Fruit fly (Drosophila melanogaster) whole organism, embryonic: ENCODE data around the gene APC4.

ENCODE experiments used
- C15 ChIP-seq: fragments of 200-800 bp; sonication (Bioruptor generic); IDR thresholded peaks from 3 replicates; pipeline ENCODE4 v1.3.6; 2022; ENCODE audit warnings: missing biosample characterization, missing genetic modification characterization
- CG10209 ChIP-seq: fragments of 200-800 bp; sonication (Bioruptor generic); optimal IDR thresholded peaks from 3 replicates; lab custom pipeline; 2017; ENCODE audit warnings: missing biosample characterization, mild to moderate bottlenecking, missing genetic modification characterization, missing genetic modification reagents
- CG11093 ChIP-seq: fragments of 200-800 bp; sonication (Bioruptor generic); IDR thresholded peaks from 3 replicates; pipeline ENCODE4 v1.3.6; 2022; ENCODE audit warnings: missing biosample characterization, missing genetic modification characterization
- CG12659 ChIP-seq: fragments of 200-800 bp; sonication (Bioruptor generic); optimal IDR thresholded peaks from 3 replicates; lab custom pipeline; 2017; ENCODE audit warnings: mild to moderate bottlenecking, missing biosample characterization, missing genetic modification reagents, missing genetic modification characterization
- CG13296 ChIP-seq: fragments of 200-800 bp; sonication (Bioruptor generic); optimal IDR thresholded peaks from 3 replicates; lab custom pipeline; 2018; ENCODE audit warnings: missing biosample characterization, mild to moderate bottlenecking, missing genetic modification characterization
- CG15479 ChIP-seq: fragments of 200-800 bp; sonication (Bioruptor generic); optimal IDR thresholded peaks from 3 replicates; lab custom pipeline; 2019; ENCODE audit warnings: missing biosample characterization, mild to moderate bottlenecking, missing genetic modification characterization, moderate library complexity
- CG1603 ChIP-seq: fragments of 200-800 bp; sonication (Bioruptor generic); optimal IDR thresholded peaks from 2 replicates; lab custom pipeline; 2019; ENCODE audit warnings: missing biosample characterization, mild to moderate bottlenecking, missing genetic modification characterization, moderate library complexity
- CG17802 ChIP-seq: fragments of 200-800 bp; sonication (Bioruptor generic); optimal IDR thresholded peaks from 2 replicates; lab custom pipeline; 2018; ENCODE audit warnings: missing biosample characterization, mild to moderate bottlenecking, missing genetic modification characterization, moderate library complexity
- CG2116 ChIP-seq: fragments of 200-800 bp; sonication (Bioruptor generic); optimal IDR thresholded peaks from 3 replicates; lab custom pipeline; 2018; ENCODE audit warnings: missing biosample characterization, mild to moderate bottlenecking, missing genetic modification characterization
- CG3065 ChIP-seq: fragments of 200-800 bp; sonication (Bioruptor generic); optimal IDR thresholded peaks from 2 replicates; lab custom pipeline; 2016; ENCODE audit warnings: missing biosample characterization, missing genetic modification characterization
- CG34376 ChIP-seq: fragments of 200-800 bp; sonication (Bioruptor generic); optimal IDR thresholded peaks from 2 replicates; lab custom pipeline; 2018; ENCODE audit warnings: missing biosample characterization, mild to moderate bottlenecking, missing genetic modification characterization
- CG4328 ChIP-seq: fragments of 200-800 bp; sonication (Bioruptor generic); optimal IDR thresholded peaks from 3 replicates; lab custom pipeline; 2017; ENCODE audit warnings: missing biosample characterization, missing genetic modification reagents, missing genetic modification characterization
- CG4360 ChIP-seq: fragments of 200-800 bp; sonication (Bioruptor generic); IDR thresholded peaks from 2 replicates; pipeline ENCODE4 v1.3.6; 2022; ENCODE audit warnings: missing biosample characterization, missing genetic modification characterization
- CG4424 ChIP-seq: fragments of 200-800 bp; sonication (Bioruptor generic); optimal IDR thresholded peaks from 3 replicates; lab custom pipeline; 2016; ENCODE audit warnings: missing biosample characterization, missing genetic modification characterization
- CG6683 ChIP-seq: fragments of 200-800 bp; sonication (Bioruptor generic); optimal IDR thresholded peaks from 2 replicates; lab custom pipeline; 2017; ENCODE audit warnings: missing biosample characterization, mild to moderate bottlenecking, missing genetic modification characterization, missing genetic modification reagents
- CG7745 ChIP-seq: fragments of 200-800 bp; sonication (Bioruptor generic); optimal IDR thresholded peaks from 2 replicates; lab custom pipeline; 2018; ENCODE audit warnings: missing biosample characterization, mild to moderate bottlenecking, missing genetic modification characterization, moderate library complexity
- Fer1 ChIP-seq: fragments of 200-800 bp; sonication (Bioruptor generic); optimal IDR thresholded peaks from 2 replicates; lab custom pipeline; 2017; ENCODE audit warnings: missing biosample characterization, mild to moderate bottlenecking, missing genetic modification characterization
- Fer3 ChIP-seq: fragments of 200-800 bp; sonication (Bioruptor generic); optimal IDR thresholded peaks from 2 replicates; lab custom pipeline; 2018; ENCODE audit warnings: missing biosample characterization, mild to moderate bottlenecking, missing genetic modification characterization, moderate library complexity
- HLH54F ChIP-seq: fragments of 200-800 bp; sonication (Bioruptor generic); optimal IDR thresholded peaks from 3 replicates; lab custom pipeline; 2016; ENCODE audit warnings: missing biosample characterization, missing genetic modification characterization
- HmgZ ChIP-seq: fragments of 200-800 bp; sonication (Bioruptor generic); optimal IDR thresholded peaks from 2 replicates; lab custom pipeline; 2018; ENCODE audit warnings: missing biosample characterization, mild to moderate bottlenecking, missing genetic modification characterization
- Med ChIP-seq: fragments of 200-800 bp; sonication (Bioruptor generic); peaks from one replicate; lab custom pipeline; 2016; ENCODE audit warnings: missing biosample characterization, missing genetic modification characterization, mild to moderate bottlenecking, inconsistent platforms, moderate library complexity
- Myb ChIP-seq: fragments of 200-800 bp; sonication (Bioruptor generic); optimal IDR thresholded peaks from 2 replicates; lab custom pipeline; 2016; ENCODE audit warnings: missing biosample characterization, missing genetic modification characterization
- NC2β ChIP-seq: fragments of 200-800 bp; sonication (Bioruptor generic); optimal IDR thresholded peaks from 2 replicates; lab custom pipeline; 2016; ENCODE audit warnings: missing biosample characterization, missing genetic modification characterization
- NFAT ChIP-seq: fragments of 200-800 bp; sonication (Bioruptor generic); IDR thresholded peaks from 2 replicates; pipeline ENCODE4 v1.3.6; 2022; ENCODE audit warnings: missing biosample characterization, missing genetic modification characterization
- Neu2 ChIP-seq: fragments of 200-800 bp; sonication (Bioruptor generic); optimal IDR thresholded peaks from 3 replicates; lab custom pipeline; 2016; ENCODE audit warnings: missing biosample characterization, missing genetic modification characterization, borderline replicate concordance
- Nf-YA ChIP-seq: fragments of 200-800 bp; sonication (Bioruptor generic); IDR thresholded peaks from 2 replicates; pipeline ENCODE4 v1.3.6; 2022; ENCODE audit warnings: missing biosample characterization, missing genetic modification characterization
- Nf-YB ChIP-seq: fragments of 200-800 bp; sonication (Bioruptor generic); optimal IDR thresholded peaks from 3 replicates; lab custom pipeline; 2019; ENCODE audit warnings: missing biosample characterization, mild to moderate bottlenecking, missing genetic modification characterization, moderate library complexity
- Sox102F ChIP-seq: fragments of 200-800 bp; sonication (Bioruptor generic); optimal IDR thresholded peaks from 2 replicates; lab custom pipeline; 2018; ENCODE audit warnings: missing biosample characterization, mild to moderate bottlenecking, missing genetic modification characterization, moderate library complexity
- Taf1 ChIP-seq: fragments of 200-800 bp; sonication (Bioruptor generic); IDR thresholded peaks from 2 replicates; pipeline ENCODE4 v1.3.6; 2022; ENCODE audit warnings: missing biosample characterization, missing genetic modification characterization
- bab2 ChIP-seq: fragments of 200-800 bp; sonication (Bioruptor generic); optimal IDR thresholded peaks from 2 replicates; lab custom pipeline; 2016; ENCODE audit warnings: missing biosample characterization, missing genetic modification characterization
- cg ChIP-seq: fragments of 200-800 bp; sonication (Bioruptor generic); optimal IDR thresholded peaks from 3 replicates; lab custom pipeline; 2019; ENCODE audit warnings: missing biosample characterization, mild to moderate bottlenecking, missing genetic modification characterization, moderate library complexity
- crc ChIP-seq: fragments of 200-800 bp; sonication (Bioruptor generic); optimal IDR thresholded peaks from 2 replicates; lab custom pipeline; 2016; ENCODE audit warnings: missing biosample characterization, missing genetic modification characterization
- cwo ChIP-seq: fragments of 200-800 bp; sonication (Bioruptor generic); optimal IDR thresholded peaks from 3 replicates; lab custom pipeline; 2017; ENCODE audit warnings: missing biosample characterization, missing genetic modification characterization, mild to moderate bottlenecking, moderate library complexity, missing genetic modification reagents
- dysf ChIP-seq: fragments of 200-800 bp; sonication (Bioruptor generic); IDR thresholded peaks from 3 replicates; pipeline ENCODE4 v1.3.6; 2022; ENCODE audit warnings: missing biosample characterization, missing genetic modification characterization
- fu2 ChIP-seq: fragments of 200-800 bp; sonication (Bioruptor generic); optimal IDR thresholded peaks from 2 replicates; lab custom pipeline; 2016; ENCODE audit warnings: missing biosample characterization, missing genetic modification characterization
- ham ChIP-seq: fragments of 200-800 bp; sonication (Bioruptor generic); IDR thresholded peaks from 2 replicates; pipeline ENCODE4 v1.3.6; 2022; ENCODE audit warnings: missing biosample characterization, missing genetic modification characterization
- hth ChIP-seq: fragments of >200 bp; optimal IDR thresholded peaks from 2 replicates; lab custom pipeline; 2017; ENCODE audit warnings: inconsistent platforms
- ken ChIP-seq: fragments of 200-800 bp; sonication (Bioruptor generic); IDR thresholded peaks from 3 replicates; pipeline ENCODE4 v1.3.6; 2022; ENCODE audit warnings: missing biosample characterization, missing genetic modification characterization
- klu ChIP-seq: fragments of 200-800 bp; sonication (Bioruptor generic); IDR thresholded peaks from 2 replicates; pipeline ENCODE4 v1.3.6; 2022; ENCODE audit warnings: missing biosample characterization, missing genetic modification characterization
- phol ChIP-seq: fragments of 200-800 bp; sonication (Bioruptor generic); optimal IDR thresholded peaks from 3 replicates; lab custom pipeline; 2018; ENCODE audit warnings: missing biosample characterization, mild to moderate bottlenecking, missing genetic modification characterization, moderate library complexity
- ro ChIP-seq: fragments of 200-800 bp; sonication (Bioruptor generic); IDR thresholded peaks from 2 replicates; pipeline ENCODE4 v1.3.6; 2022; ENCODE audit warnings: missing biosample characterization, missing genetic modification characterization
- schlank ChIP-seq: fragments of 200-800 bp; sonication (Bioruptor generic); optimal IDR thresholded peaks from 2 replicates; lab custom pipeline; 2018; ENCODE audit warnings: missing biosample characterization, mild to moderate bottlenecking, missing genetic modification characterization
- sd ChIP-seq: fragments of 200-800 bp; sonication (Bioruptor generic); optimal IDR thresholded peaks from 3 replicates; lab custom pipeline; 2018; ENCODE audit warnings: missing biosample characterization, mild to moderate bottlenecking, missing genetic modification characterization, moderate library complexity
- seq ChIP-seq: fragments of 200-800 bp; sonication (Bioruptor generic); IDR thresholded peaks from 2 replicates; pipeline ENCODE4 v1.3.6; 2022; ENCODE audit warnings: missing biosample characterization, missing genetic modification characterization
- slp2 ChIP-seq: fragments of 200-800 bp; sonication (Bioruptor generic); optimal IDR thresholded peaks from 2 replicates; lab custom pipeline; 2016; ENCODE audit warnings: missing biosample characterization, missing genetic modification characterization
- so ChIP-seq: fragments of 200-800 bp; sonication (Bioruptor generic); IDR thresholded peaks from 3 replicates; pipeline ENCODE4 v1.3.6; 2022; ENCODE audit warnings: missing biosample characterization, missing genetic modification characterization
- stwl ChIP-seq: fragments of 200-800 bp; sonication (Bioruptor generic); optimal IDR thresholded peaks from 3 replicates; lab custom pipeline; 2018; ENCODE audit warnings: missing biosample characterization, mild to moderate bottlenecking, missing genetic modification characterization, moderate library complexity
- trem ChIP-seq: fragments of 200-800 bp; optimal IDR thresholded peaks from 3 replicates; lab custom pipeline; 2019; ENCODE audit warnings: missing biosample characterization, mild to moderate bottlenecking, missing genetic modification characterization, moderate library complexity
- twi ChIP-seq: fragments of 200-800 bp; optimal IDR thresholded peaks from 2 replicates; lab custom pipeline; 2019; ENCODE audit warnings: missing biosample characterization, mild to moderate bottlenecking, missing genetic modification characterization, moderate library complexity
- vfl ChIP-seq: fragments of 200-800 bp; sonication (Bioruptor generic); optimal IDR thresholded peaks from 2 replicates; lab custom pipeline; 2016; ENCODE audit warnings: missing biosample characterization, missing genetic modification characterization
- vvl ChIP-seq: fragments of 200-800 bp; sonication (Bioruptor generic); IDR thresholded peaks from 2 replicates; pipeline ENCODE4 v1.3.6; 2022; ENCODE audit warnings: missing biosample characterization, missing genetic modification characterization
- zen ChIP-seq: fragments of 200-800 bp; sonication (Bioruptor generic); optimal IDR thresholded peaks from 3 replicates; lab custom pipeline; 2018; ENCODE audit warnings: missing biosample characterization, mild to moderate bottlenecking, missing genetic modification characterization, moderate library complexity
- zfh1 ChIP-seq: fragments of 200-800 bp; sonication (Bioruptor generic); IDR thresholded peaks from 3 replicates; pipeline ENCODE4 v1.3.6; 2022; ENCODE audit warnings: missing biosample characterization, missing genetic modification characterization

Gene APC4

DNA sequence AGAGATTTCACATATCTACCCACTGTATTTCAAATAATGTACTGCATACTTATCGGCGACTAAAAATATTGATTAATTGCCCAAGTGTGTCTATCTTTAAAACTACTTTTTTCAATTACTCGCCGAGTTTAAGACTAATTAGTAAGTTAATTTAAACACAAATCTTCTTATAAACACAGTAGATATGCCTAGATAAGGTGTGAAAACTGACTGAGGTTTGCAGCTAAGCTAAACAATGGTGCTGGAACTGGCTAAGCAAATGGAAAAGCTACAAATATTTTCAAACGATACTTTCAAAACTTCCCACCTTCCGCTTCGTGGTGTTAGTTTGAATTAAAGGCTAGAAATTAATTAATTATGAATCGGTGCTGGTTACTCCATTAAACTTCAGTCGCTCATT, 41.9 kb upstream of the APC4 start (continued):
- TF ChIP-seq CG6683 (no peak), Myb (peak; percentile 38), crc (no peak), twi (tag; lab: Kevin White, UChicago) (no peak), Nf-YA (GFP tag; lab: Robert Waterston, UW) (no peak), CG13296 (GFP tag; lab: Kevin White, UChicago) (no peak), ken (no peak), Sox102F (GFP tag; lab: Kevin White, UChicago) (no peak), CG12659 (GFP tag; lab: Kevin White, UChicago) (no peak), zfh1 (GFP tag; lab: Robert Waterston, UW) (no peak), CG1603 (tag; lab: Kevin White, UChicago) (peak; percentile 40), CG4328 (GFP tag; lab: Kevin White, UChicago) (no peak), CG2116 (GFP tag; lab: Kevin White, UChicago) (peak; percentile 6), Neu2 (GFP tag; lab: Kevin White, UChicago) (no peak), seq (GFP tag; lab: Robert Waterston, UW) (no peak), dysf (GFP tag; lab: Robert Waterston, UW) (no peak), stwl (peak; percentile 34), trem (tag; lab: Kevin White, UChicago) (peak; percentile 24), ro (no peak), phol (tag; lab: Kevin White, UChicago) (no peak), CG4424 (GFP tag; lab: Kevin White, UChicago) (no peak), Fer1 (GFP tag; lab: Kevin White, UChicago) (no peak), Fer3 (tag; lab: Kevin White, UChicago) (no peak), zen (no peak), Taf1 (GFP tag; lab: Robert Waterston, UW) (no peak), CG11093 (no peak), sd (tag; lab: Kevin White, UChicago) (peak; percentile 22), vfl (GFP tag; lab: Kevin White, UChicago) (no peak), fu2 (GFP tag; lab: Kevin White, UChicago) (no peak), Nf-YB (GFP tag; lab: Kevin White, UChicago) (no peak), cg (GFP tag; lab: Kevin White, UChicago) (no peak), hth (lab: Kevin White, UChicago) (no peak), slp2 (no peak), HLH54F (no peak), NC2β (GFP tag; lab: Kevin White, UChicago) (no peak), CG15479 (GFP tag; lab: Kevin White, UChicago) (no peak), CG3065 (GFP tag; lab: Kevin White, UChicago) (no peak), schlank (tag; lab: Kevin White, UChicago) (no peak), vvl (0 out of 2 replicates have a peak, but pooled peaks have one; percentile 14), ham (GFP tag; lab: Robert Waterston, UW) (no peak), CG4360 (GFP tag; lab: Robert Waterston, UW) (no peak), bab2 (GFP tag; lab: Kevin White, UChicago) (no peak), HmgZ (tag; lab: Kevin White, UChicago) (peak; percentile 34), C15 (GFP tag; lab: Robert Waterston, UW) (no peak), so (GFP tag; lab: Robert Waterston, UW) (no peak), CG10209 (GFP tag; lab: Kevin White, UChicago) (no peak), NFAT (GFP tag; lab: Robert Waterston, UW) (no peak), Med (GFP tag; lab: Kevin White, UChicago) (no peak), CG34376 (GFP tag; lab: Kevin White, UChicago) (no peak), cwo (GFP tag; lab: Kevin White, UChicago) (no peak), CG7745 (tag; lab: Kevin White, UChicago) (no peak), CG17802 (tag; lab: Kevin White, UChicago) (no peak), klu (GFP tag; lab: Robert Waterston, UW) (no peak)
